Worm (Caenorhabditis elegans) whole organism, L2 larva: Measurements from ENCODE around the gene ncs-7.

Experiments
- C34F6.9 ChIP-seq: fragments of 150-350 bp; optimal IDR thresholded peaks from 2 replicates; lab custom pipeline; 2014; ENCODE audit warnings: missing biosample characterization, missing genetic modification characterization
- F13H6.1 ChIP-seq: sonication (generic microtip); optimal IDR thresholded peaks from 2 replicates; lab custom pipeline; 2016; ENCODE audit warnings: missing genetic modification characterization, missing compliant biosample characterization
- R02D3.7 ChIP-seq: fragments of 150-350 bp; optimal IDR thresholded peaks from 2 replicates; lab custom pipeline; 2014; ENCODE audit warnings: missing biosample characterization, missing genetic modification characterization
- Y55F3AM.14 ChIP-seq: fragments of 200-800 bp; sonication (Bioruptor generic); optimal IDR thresholded peaks from 2 replicates; lab custom pipeline; 2018; ENCODE audit warnings: mild to moderate bottlenecking, missing genetic modification characterization, missing compliant biosample characterization
- ZK546.5 ChIP-seq: sonication (generic microtip); optimal IDR thresholded peaks from 2 replicates; lab custom pipeline; 2017; ENCODE audit warnings: missing biosample characterization, missing genetic modification characterization
- alr-1 ChIP-seq: fragments of 150-350 bp; optimal IDR thresholded peaks from 2 replicates; lab custom pipeline; 2014; ENCODE audit warnings: missing biosample characterization, missing genetic modification characterization
- aly-2 ChIP-seq: fragments of 150-350 bp; optimal IDR thresholded peaks from 2 replicates; lab custom pipeline; 2014; ENCODE audit warnings: missing biosample characterization, missing genetic modification characterization
- ama-1 ChIP-seq: fragments of 150-350 bp; optimal IDR thresholded peaks from 2 replicates; lab custom pipeline; 2018; ENCODE audit warnings: inconsistent platforms
- blmp-1 ChIP-seq: sonication (generic microtip); optimal IDR thresholded peaks from 2 replicates; lab custom pipeline; 2017; ENCODE audit warnings: missing genetic modification characterization, mild to moderate bottlenecking, missing compliant biosample characterization, antibody characterized with exemption, moderate library complexity; ENCODE audit not compliant: insufficient read depth
- ceh-16 ChIP-seq: fragments of 150-350 bp; optimal IDR thresholded peaks from 2 replicates; lab custom pipeline; 2014; ENCODE audit warnings: missing biosample characterization, missing genetic modification characterization
- ceh-82 ChIP-seq: fragments of 150-350 bp; optimal IDR thresholded peaks from 2 replicates; lab custom pipeline; 2014; ENCODE audit warnings: missing biosample characterization, missing genetic modification characterization
- crh-2 ChIP-seq: sonication (generic microtip); optimal IDR thresholded peaks from 2 replicates; lab custom pipeline; 2017; ENCODE audit warnings: missing biosample characterization, missing genetic modification characterization
- dmd-4 ChIP-seq: sonication (generic microtip); optimal IDR thresholded peaks from 2 replicates; lab custom pipeline; 2017; ENCODE audit warnings: missing biosample characterization, missing genetic modification characterization
- egl-27 ChIP-seq: sonication (generic microtip); optimal IDR thresholded peaks from 3 replicates; lab custom pipeline; 2017; ENCODE audit warnings: missing biosample characterization, missing genetic modification reagents, missing genetic modification characterization
- elt-1 ChIP-seq: fragments of 150-350 bp; optimal IDR thresholded peaks from 2 replicates; lab custom pipeline; 2014; ENCODE audit warnings: missing biosample characterization, missing genetic modification characterization
- elt-3 ChIP-seq: sonication (generic microtip); optimal IDR thresholded peaks from 2 replicates; lab custom pipeline; 2017; ENCODE audit warnings: missing biosample characterization, missing genetic modification characterization
- fos-1 ChIP-seq: fragments of 150-350 bp; optimal IDR thresholded peaks from 2 replicates; lab custom pipeline; 2014; ENCODE audit warnings: missing biosample characterization, missing genetic modification characterization
- gmeb-1 ChIP-seq: fragments of 150-350 bp; optimal IDR thresholded peaks from 2 replicates; lab custom pipeline; 2014; ENCODE audit warnings: missing biosample characterization, missing genetic modification characterization
- lin-11 ChIP-seq: fragments of 150-350 bp; sonication (generic microtip); optimal IDR thresholded peaks from 2 replicates; lab custom pipeline; 2014; ENCODE audit warnings: missing biosample characterization, missing genetic modification characterization, inconsistent platforms, mixed read lengths
- lin-13 ChIP-seq: fragments of 150-350 bp; optimal IDR thresholded peaks from 2 replicates; lab custom pipeline; 2014; ENCODE audit warnings: missing biosample characterization, missing genetic modification reagents, missing genetic modification characterization
- lin-39 ChIP-seq: fragments of 150-350 bp; optimal IDR thresholded peaks from 2 replicates; lab custom pipeline; 2014; ENCODE audit warnings: missing biosample characterization, missing genetic modification reagents, missing genetic modification characterization
- lsy-2 ChIP-seq, 2 experiments: fragments of 150-350 bp in 1 of 2; sonication (generic microtip) in 1 of 2; optimal IDR thresholded peaks; 2 replicates each; lab custom pipeline; 2014 to 2017; ENCODE audit warnings: missing biosample characterization in 2 of 2, missing genetic modification characterization in 2 of 2
- mab-5 ChIP-seq: fragments of 150-350 bp; optimal IDR thresholded peaks from 2 replicates; lab custom pipeline; 2014; ENCODE audit warnings: missing biosample characterization, missing genetic modification characterization
- mbf-1 ChIP-seq: sonication (generic microtip); optimal IDR thresholded peaks from 2 replicates; lab custom pipeline; 2017; ENCODE audit warnings: missing biosample characterization, missing genetic modification characterization
- mdl-1 ChIP-seq, 2 experiments: fragments of 150-350 bp in 1 of 2; sonication (generic microtip) in 1 of 2; optimal IDR thresholded peaks; 2 replicates each; lab custom pipeline; 2017; ENCODE audit warnings: missing biosample characterization in 2 of 2, missing genetic modification characterization in 2 of 2
- nhr-10 ChIP-seq: sonication (generic microtip); optimal IDR thresholded peaks from 2 replicates; lab custom pipeline; 2017; ENCODE audit warnings: missing biosample characterization, missing genetic modification characterization
- nhr-11 ChIP-seq: fragments of 150-350 bp; optimal IDR thresholded peaks from 2 replicates; lab custom pipeline; 2014; ENCODE audit warnings: missing biosample characterization, missing genetic modification characterization
- nhr-12 ChIP-seq: fragments of 150-350 bp; optimal IDR thresholded peaks from 2 replicates; lab custom pipeline; 2014; ENCODE audit warnings: missing biosample characterization, missing genetic modification characterization
- nhr-129 ChIP-seq: fragments of 150-350 bp; optimal IDR thresholded peaks from 2 replicates; lab custom pipeline; 2014; ENCODE audit warnings: missing biosample characterization, missing genetic modification characterization
- nhr-21 ChIP-seq: fragments of 150-350 bp; optimal IDR thresholded peaks from 2 replicates; lab custom pipeline; 2014; ENCODE audit warnings: missing biosample characterization, missing genetic modification characterization
- nhr-23 ChIP-seq: fragments of 150-350 bp; optimal IDR thresholded peaks from 2 replicates; lab custom pipeline; 2014; ENCODE audit warnings: missing biosample characterization, missing genetic modification reagents, missing genetic modification characterization
- nhr-237 ChIP-seq: fragments of 150-350 bp; optimal IDR thresholded peaks from 2 replicates; lab custom pipeline; 2014; ENCODE audit warnings: missing biosample characterization, missing genetic modification characterization
- nhr-25 ChIP-seq: fragments of 150-350 bp; sonication (generic microtip); optimal IDR thresholded peaks from 3 replicates; lab custom pipeline; 2014; ENCODE audit warnings: missing biosample characterization, missing genetic modification characterization
- nhr-6 ChIP-seq: fragments of 150-350 bp; optimal IDR thresholded peaks from 2 replicates; lab custom pipeline; 2014; ENCODE audit warnings: missing biosample characterization, missing genetic modification characterization
- nhr-77 ChIP-seq: fragments of 150-350 bp; optimal IDR thresholded peaks from 2 replicates; lab custom pipeline; 2014; ENCODE audit warnings: missing biosample characterization, missing genetic modification characterization
- peb-1 ChIP-seq: fragments of 150-350 bp; optimal IDR thresholded peaks from 2 replicates; lab custom pipeline; 2014; ENCODE audit warnings: missing biosample characterization, missing genetic modification characterization
- sem-4 ChIP-seq: fragments of 150-350 bp; optimal IDR thresholded peaks from 2 replicates; lab custom pipeline; 2014; ENCODE audit warnings: missing biosample characterization, missing genetic modification reagents, missing genetic modification characterization
- skn-1 ChIP-seq: sonication (generic microtip); optimal IDR thresholded peaks from 2 replicates; lab custom pipeline; 2017; ENCODE audit warnings: missing biosample characterization, missing genetic modification characterization
- sma-3 ChIP-seq: sonication (generic microtip); optimal IDR thresholded peaks from 2 replicates; lab custom pipeline; 2016; ENCODE audit warnings: missing genetic modification reagents, missing genetic modification characterization, missing compliant biosample characterization
- sma-9 ChIP-seq, 2 experiments: fragments of 150-350 bp in 1 of 2; sonication (generic microtip) in 1 of 2; optimal IDR thresholded peaks; 2 replicates each; lab custom pipeline; 2014 to 2016; ENCODE audit warnings: missing genetic modification characterization in 2 of 2, mild to moderate bottlenecking in 1 of 2, missing biosample characterization in 1 of 2, missing compliant biosample characterization in 1 of 2, missing genetic modification reagents in 1 of 2, moderate library complexity in 1 of 2
- snpc-4 ChIP-seq: fragments of 150-350 bp; optimal IDR thresholded peaks from 2 replicates; lab custom pipeline; 2014; ENCODE audit warnings: missing biosample characterization, missing genetic modification characterization
- unc-39 ChIP-seq: fragments of 150-350 bp; optimal IDR thresholded peaks from 2 replicates; lab custom pipeline; 2014; ENCODE audit warnings: missing biosample characterization, missing genetic modification characterization
- unc-55 ChIP-seq: fragments of 150-350 bp; sonication (generic microtip); optimal IDR thresholded peaks from 3 replicates; lab custom pipeline; 2014; ENCODE audit warnings: missing biosample characterization, missing genetic modification reagents, missing genetic modification characterization
- unc-62 ChIP-seq: fragments of 150-350 bp; optimal IDR thresholded peaks from 2 replicates; lab custom pipeline; 2014; ENCODE audit warnings: missing biosample characterization, missing genetic modification reagents, missing genetic modification characterization
- zag-1 ChIP-seq: fragments of 150-350 bp; optimal IDR thresholded peaks from 2 replicates; lab custom pipeline; 2014; ENCODE audit warnings: missing biosample characterization, missing genetic modification characterization
- ztf-1 ChIP-seq: fragments of 200-800 bp; sonication (Bioruptor generic); conservative IDR thresholded peaks from 2 replicates; pipeline ENCODE4 v1.3.6; 2022; ENCODE audit warnings: missing genetic modification characterization, missing compliant biosample characterization
- ztf-11 ChIP-seq: sonication (generic microtip); optimal IDR thresholded peaks from 2 replicates; lab custom pipeline; 2017; ENCODE audit warnings: missing biosample characterization, missing genetic modification characterization
- ztf-4 ChIP-seq: fragments of 150-350 bp; optimal IDR thresholded peaks from 2 replicates; lab custom pipeline; 2014; ENCODE audit warnings: missing biosample characterization, missing genetic modification characterization

Gene ncs-7

ce11 chrX:17630888-17631287, 16.5 kb downstream of the ncs-7 start (continued):
- TF ChIP-seq ceh-16 (no peak), R02D3.7 (tag; lab: Kevin White, UChicago) (no peak), nhr-12 (tag; lab: Kevin White, UChicago) (no peak)

DNA sequence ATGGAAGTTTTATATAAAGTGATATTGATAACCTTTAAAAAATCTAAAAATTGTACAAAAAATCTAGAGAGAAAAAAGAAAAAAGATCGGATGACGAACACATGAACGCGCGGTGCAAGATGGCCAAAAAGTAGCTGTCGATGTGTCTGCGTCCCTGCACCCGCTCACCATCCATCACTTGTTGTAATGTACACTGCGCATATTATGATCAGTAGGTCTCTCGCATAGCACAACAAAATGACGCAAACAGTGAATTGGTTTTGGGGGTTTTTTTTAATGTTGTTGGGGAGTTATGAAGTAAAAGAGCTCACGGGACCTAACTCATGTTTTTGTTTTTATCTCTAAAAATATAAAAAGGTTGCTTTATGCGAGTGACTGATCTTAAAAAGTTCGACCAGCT, 17.4 kb downstream of the ncs-7 start:
- TF ChIP-seq C34F6.9 (tag; lab: Kevin White, UChicago) (peak; percentile 11), nhr-129 (tag; lab: Kevin White, UChicago) (peak; percentile 48), nhr-25 (tag; lab: Kevin White, UChicago) (peak; percentile 19), unc-55 (GFP tag; lab: Kevin White, UChicago) (peak; percentile 15), crh-2 (tag; lab: Kevin White, UChicago) (peak; percentile 9), ztf-11 (tag; lab: Kevin White, UChicago) (no peak), nhr-10 (tag; lab: Kevin White, UChicago) (no peak), egl-27 (tag; lab: Kevin White, UChicago) (no peak), fos-1 (tag; lab: Kevin White, UChicago) (peak; percentile 8), sma-9 (GFP tag; optimal IDR thresholded peaks at IDR 0.05; lab: Kevin White, UChicago) (peak; percentile 49), sma-9 (tag; optimal IDR thresholded peaks at IDR 0.05; lab: Kevin White, UChicago) (no peak)

DNA sequence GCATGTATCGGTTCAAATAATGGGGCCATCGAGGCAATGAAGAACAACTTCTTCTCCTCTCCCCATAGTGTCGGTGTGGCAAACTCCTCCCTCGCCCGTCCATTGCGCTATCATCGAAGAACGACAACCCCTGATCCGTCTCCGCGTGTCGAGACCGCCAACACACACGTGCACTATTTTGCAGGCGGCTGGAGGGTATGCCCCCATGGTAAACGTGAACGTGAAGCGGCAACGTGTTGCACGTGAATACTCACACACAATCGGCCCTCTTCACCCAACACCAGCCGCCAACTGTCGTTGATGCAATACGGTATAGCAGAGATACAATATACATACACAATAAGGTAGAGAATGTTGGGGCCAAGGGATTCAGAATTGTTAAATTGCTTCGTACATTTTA, 18.8 kb downstream of the ncs-7 start:
- no peak for TF ChIP-seq lin-39
- no peak for TF ChIP-seq peb-1
- peak; percentile 29 for TF ChIP-seq fos-1 (tag; lab: Kevin White, UChicago)
- TF ChIP-seq nhr-10 (tag; lab: Kevin White, UChicago), result no peak
- peak; percentile 78 for TF ChIP-seq egl-27 (tag; lab: Kevin White, UChicago)
- no peak for TF ChIP-seq nhr-23 (tag; lab: Kevin White, UChicago)
- peak; percentile 68 for TF ChIP-seq nhr-129 (tag; lab: Kevin White, UChicago)
- TF ChIP-seq ceh-16, result no peak
- no peak for TF ChIP-seq R02D3.7 (tag; lab: Kevin White, UChicago)
- peak; percentile 79 to 81 for TF ChIP-seq mdl-1 (tag; optimal IDR thresholded peaks at IDR 0.05; lab: Kevin White, UChicago)
- TF ChIP-seq nhr-237 (tag; lab: Kevin White, UChicago), result no peak
- TF ChIP-seq elt-1, result no peak
- TF ChIP-seq nhr-77 (tag; lab: Kevin White, UChicago), result no peak
- no peak for TF ChIP-seq zag-1 (tag; lab: Kevin White, UChicago)
- peak; percentile 55 for TF ChIP-seq crh-2 (tag; lab: Kevin White, UChicago)
- peak; percentile 69 for TF ChIP-seq sma-3 (GFP tag; lab: Kevin White, UChicago)
- no peak for TF ChIP-seq C34F6.9 (tag; lab: Kevin White, UChicago)
- no peak for TF ChIP-seq lin-11 (tag; lab: Kevin White, UChicago)
- no peak for TF ChIP-seq lin-13
- TF ChIP-seq blmp-1 (tag; lab: Kevin White, UChicago), result peak; percentile 35
- TF ChIP-seq ztf-11 (tag; lab: Kevin White, UChicago), result no peak
- TF ChIP-seq mbf-1 (tag; lab: Kevin White, UChicago), result no peak
- no peak for TF ChIP-seq nhr-6 (tag; lab: Kevin White, UChicago)
- TF ChIP-seq unc-39 (tag; lab: Kevin White, UChicago), result no peak
- no peak for TF ChIP-seq ceh-82
- no peak for TF ChIP-seq nhr-11 (tag; lab: Kevin White, UChicago)
- TF ChIP-seq aly-2 (tag; lab: Kevin White, UChicago), result no peak
- TF ChIP-seq sma-9 (GFP tag; optimal IDR thresholded peaks at IDR 0.05; lab: Kevin White, UChicago), result peak; percentile 97
- no peak for TF ChIP-seq sma-9 (tag; optimal IDR thresholded peaks at IDR 0.05; lab: Kevin White, UChicago)
- TF ChIP-seq ztf-1 (GFP tag; lab: Robert Waterston, UW), result no peak
- TF ChIP-seq unc-62 (GFP tag; lab: Kevin White, UChicago), result no peak
- no peak for TF ChIP-seq unc-55 (GFP tag; lab: Kevin White, UChicago)
- no peak for TF ChIP-seq alr-1 (tag; lab: Kevin White, UChicago)
- TF ChIP-seq ztf-4 (tag; lab: Kevin White, UChicago), result no peak
- TF ChIP-seq elt-3, result no peak
- peak; percentile 84 for TF ChIP-seq F13H6.1 (tag; lab: Kevin White, UChicago)
- TF ChIP-seq gmeb-1 (tag; lab: Kevin White, UChicago), result no peak
- TF ChIP-seq sem-4, result no peak
- no peak for TF ChIP-seq ZK546.5 (tag; lab: Kevin White, UChicago)
- TF ChIP-seq nhr-12 (tag; lab: Kevin White, UChicago), result no peak
- no peak for TF ChIP-seq snpc-4 (tag; lab: Kevin White, UChicago)
- peak; percentile 67 for TF ChIP-seq Y55F3AM.14 (GFP tag; lab: Kevin White, UChicago)
- TF ChIP-seq skn-1 (tag; lab: Kevin White, UChicago), result no peak
- peak in 1 of 2 experiments; percentile 37 for TF ChIP-seq lsy-2 (tag; optimal IDR thresholded peaks at IDR 0.05; lab: Kevin White, UChicago)
- TF ChIP-seq dmd-4 (tag; lab: Kevin White, UChicago), result no peak
- no peak for TF ChIP-seq ama-1 (lab: Kevin White, UChicago)
- peak; percentile 87 for TF ChIP-seq nhr-21
- peak; percentile 75 for TF ChIP-seq nhr-25 (tag; lab: Kevin White, UChicago)
- no peak for TF ChIP-seq mab-5
- TF ChIP-seq, all 48 proteins: peak for 13
